Fruit fly (Drosophila melanogaster): ENCODE measurements around the gene TP53INP.

TP53INP gene

DNA sequence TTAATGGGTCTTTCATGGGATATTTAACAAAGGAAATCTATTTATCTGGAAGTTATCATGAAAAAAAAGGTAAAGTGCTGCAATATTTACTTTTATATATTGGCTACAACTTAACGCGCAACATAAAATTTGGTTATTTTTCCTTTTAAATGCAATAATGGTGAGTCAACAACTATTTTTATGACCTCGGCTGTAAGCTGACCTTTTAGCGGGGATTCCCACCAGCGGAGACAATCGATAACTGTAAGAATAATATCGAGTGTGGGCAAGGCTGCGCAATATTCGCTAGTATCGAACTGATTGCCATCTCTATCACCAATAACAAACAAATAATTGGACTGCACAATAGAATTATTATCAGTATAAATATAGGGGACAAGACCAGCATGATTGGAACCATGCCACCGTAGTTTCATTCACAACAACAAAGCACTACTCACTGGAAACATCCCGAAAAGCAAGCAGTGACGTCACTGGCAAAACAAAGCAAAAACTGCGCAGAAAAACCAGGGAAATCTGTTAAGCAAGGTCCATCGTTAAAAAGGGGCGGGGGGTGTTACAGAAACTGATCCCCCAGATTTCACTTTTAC is 3.5 kb upstream of the TP53INP start, which contains the start of gene Syx17:
Gene Syx17, plus strand, starts transcription at position 308 of the 590 bp plus-strand sequence.
- TF ChIP-seq CG17806 (tag; optimal IDR thresholded peaks at IDR 0.05), result peak; percentile 49
- TF ChIP-seq gl (tag; optimal IDR thresholded peaks at IDR 0.05), result no peak
- TF ChIP-seq CG8159 (tag; optimal IDR thresholded peaks at IDR 0.05), result peak; percentile 46
- peak; percentile 51 for TF ChIP-seq CG9948 (tag; optimal IDR thresholded peaks at IDR 0.05)
- TF ChIP-seq CG12605 (GFP tag; IDR thresholded peaks at IDR 0.05), result peak; percentile 35; the same call in 1 of the 2 replicates
- TF ChIP-seq D1 (tag; optimal IDR thresholded peaks at IDR 0.05), result peak; percentile 28
- TF ChIP-seq CG15710 (tag; optimal IDR thresholded peaks at IDR 0.05), result peak; percentile 43
- TF ChIP-seq rn (GFP tag; IDR thresholded peaks at IDR 0.05), result no peak
- TF ChIP-seq Snoo (tag; optimal IDR thresholded peaks at IDR 0.05), result peak; percentile 37
- TF ChIP-seq EcR (GFP tag; optimal IDR thresholded peaks at IDR 0.05), result peak; percentile 49
- TF ChIP-seq Ets98B (GFP tag; IDR thresholded peaks at IDR 0.05), result peak; percentile 71
- TF ChIP-seq CG10348 (GFP tag; IDR thresholded peaks at IDR 0.05), result no peak
- TF ChIP-seq CG13204 (GFP tag; optimal IDR thresholded peaks at IDR 0.05), result no peak
- peak; percentile 61; the same call in 1 of the 2 replicates for TF ChIP-seq CG32121 (GFP tag; IDR thresholded peaks at IDR 0.05)
- TF ChIP-seq fd96Ca (GFP tag; IDR thresholded peaks at IDR 0.05), result peak; percentile 26; the same call in 1 of the 3 replicates
- peak; percentile 35 for TF ChIP-seq CG34367 (tag; optimal IDR thresholded peaks at IDR 0.05)
- peak; percentile 67 for TF ChIP-seq CG8301 (tag; optimal IDR thresholded peaks at IDR 0.05)
- peak; percentile 55 for TF ChIP-seq CG14655 (GFP tag; optimal IDR thresholded peaks at IDR 0.05)
- peak; percentile 74 for TF ChIP-seq CG4496 (GFP tag; IDR thresholded peaks at IDR 0.05)
- TF ChIP-seq Pif1B (GFP tag; optimal IDR thresholded peaks at IDR 0.05), result peak; percentile 47
- peak; percentile 62 for TF ChIP-seq Pif1A (GFP tag; optimal IDR thresholded peaks at IDR 0.05)

DNA sequence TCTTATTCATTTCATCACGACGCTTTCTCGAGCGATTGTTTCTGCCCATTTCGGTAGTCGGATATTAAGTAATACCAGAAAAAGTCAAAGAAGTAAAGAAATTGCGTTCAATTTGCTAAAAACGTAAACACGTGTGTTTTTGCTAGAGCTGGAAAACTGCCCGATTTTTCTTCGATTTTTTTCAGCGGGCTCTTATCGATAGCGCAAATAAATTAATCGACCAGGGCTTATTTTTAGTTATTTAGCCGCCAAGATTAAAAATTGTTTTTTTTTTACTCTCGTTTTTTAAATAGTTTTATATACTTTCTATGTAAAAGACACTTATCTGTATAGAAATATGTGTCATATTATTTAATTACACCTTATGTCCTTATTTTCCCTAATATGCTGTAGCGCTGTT is 821 bp upstream of the TP53INP start, which contains the start of gene CG15019:
Gene CG15019, minus strand, starts transcription at position 138 of the 400 bp plus-strand sequence.
- TF ChIP-seq CG15710 (tag; optimal IDR thresholded peaks at IDR 0.05), result no peak
- no peak for TF ChIP-seq CG13204 (GFP tag; optimal IDR thresholded peaks at IDR 0.05)
- no peak for TF ChIP-seq Pif1B (GFP tag; optimal IDR thresholded peaks at IDR 0.05)
- TF ChIP-seq CG12605 (GFP tag; IDR thresholded peaks at IDR 0.05), result no peak

DNA sequence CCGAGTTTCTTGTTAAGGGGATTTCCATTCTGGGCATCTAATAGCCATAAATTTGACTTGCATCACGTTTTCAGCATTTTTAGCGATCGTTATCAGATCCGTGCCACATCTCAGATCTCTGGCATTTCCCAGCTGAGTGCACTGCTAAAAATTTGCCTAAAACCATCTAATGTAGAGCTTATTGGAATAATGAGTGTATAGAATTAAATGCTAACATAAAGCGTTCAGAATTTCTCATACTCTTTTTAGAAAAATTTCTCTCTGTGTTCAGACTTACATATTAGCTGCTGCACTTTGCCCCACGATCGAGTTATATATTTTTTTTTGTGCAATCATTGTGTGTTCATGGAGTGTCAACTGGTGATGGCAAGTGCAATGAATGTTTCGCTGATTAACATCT is 1.0 kb downstream of the TP53INP start:
- TF ChIP-seq Pif1A (GFP tag; optimal IDR thresholded peaks at IDR 0.05) (peak; percentile 54), gl (tag; optimal IDR thresholded peaks at IDR 0.05) (no peak), rn (GFP tag; IDR thresholded peaks at IDR 0.05) (no peak), CG8301 (tag; optimal IDR thresholded peaks at IDR 0.05) (peak; percentile 60), CG15710 (tag; optimal IDR thresholded peaks at IDR 0.05) (peak; percentile 39), Ets98B (GFP tag; IDR thresholded peaks at IDR 0.05) (peak; percentile 71), CG4496 (GFP tag; IDR thresholded peaks at IDR 0.05) (peak; percentile 74; the same call in 2 of the 3 replicates), CG32121 (GFP tag; IDR thresholded peaks at IDR 0.05) (peak; percentile 37), fd96Ca (GFP tag; IDR thresholded peaks at IDR 0.05) (0 out of 3 replicates have a peak, but pooled peaks have one; percentile 46), CG12605 (GFP tag; IDR thresholded peaks at IDR 0.05) (peak; percentile 60), Pif1B (GFP tag; optimal IDR thresholded peaks at IDR 0.05) (peak; percentile 30), CG34367 (tag; optimal IDR thresholded peaks at IDR 0.05) (peak; percentile 29), EcR (GFP tag; optimal IDR thresholded peaks at IDR 0.05) (no peak), CG17806 (tag; optimal IDR thresholded peaks at IDR 0.05) (peak; percentile 21), CG14655 (GFP tag; optimal IDR thresholded peaks at IDR 0.05) (peak; percentile 75), CG9948 (tag; optimal IDR thresholded peaks at IDR 0.05) (peak; percentile 21), CG8159 (tag; optimal IDR thresholded peaks at IDR 0.05) (peak; percentile 45), Snoo (tag; optimal IDR thresholded peaks at IDR 0.05) (no peak), CG13204 (GFP tag; optimal IDR thresholded peaks at IDR 0.05) (no peak), CG10348 (GFP tag; IDR thresholded peaks at IDR 0.05) (no peak), D1 (tag; optimal IDR thresholded peaks at IDR 0.05) (no peak)

- TF ChIP-seq CG13204 (GFP tag; optimal IDR thresholded peaks at IDR 0.05) (peak; percentile 7), CG8159 (tag; optimal IDR thresholded peaks at IDR 0.05) (peak; percentile 25), CG15710 (tag; optimal IDR thresholded peaks at IDR 0.05) (no peak), D1 (tag; optimal IDR thresholded peaks at IDR 0.05) (no peak), Pif1A (GFP tag; optimal IDR thresholded peaks at IDR 0.05) (no peak), CG32121 (GFP tag; IDR thresholded peaks at IDR 0.05) (no peak), CG34367 (tag; optimal IDR thresholded peaks at IDR 0.05) (no peak), CG9948 (tag; optimal IDR thresholded peaks at IDR 0.05) (no peak), CG12605 (GFP tag; IDR thresholded peaks at IDR 0.05) (no peak), CG17806 (tag; optimal IDR thresholded peaks at IDR 0.05) (no peak), Snoo (tag; optimal IDR thresholded peaks at IDR 0.05) (peak; percentile 44), CG14655 (GFP tag; optimal IDR thresholded peaks at IDR 0.05) (no peak), Ets98B (GFP tag; IDR thresholded peaks at IDR 0.05) (no peak), CG10348 (GFP tag; IDR thresholded peaks at IDR 0.05) (no peak), Pif1B (GFP tag; optimal IDR thresholded peaks at IDR 0.05) (no peak), gl (tag; optimal IDR thresholded peaks at IDR 0.05) (no peak), CG8301 (tag; optimal IDR thresholded peaks at IDR 0.05) (no peak), rn (GFP tag; IDR thresholded peaks at IDR 0.05) (no peak), fd96Ca (GFP tag; IDR thresholded peaks at IDR 0.05) (no peak), EcR (GFP tag; optimal IDR thresholded peaks at IDR 0.05) (peak; percentile 61), CG4496 (GFP tag; IDR thresholded peaks at IDR 0.05) (peak; percentile 26; the same call in 1 of the 3 replicates)
Observed at dm6 chr3L:4408313-4409133, 1.8 kb downstream of the TP53INP start.

Measured in whole organism, pupa.